Worm (Caenorhabditis elegans): Measurements from ENCODE around the gene C27D8.2.

- TF ChIP-seq unc-130 (tag; optimal IDR thresholded peaks at IDR 0.05) (no peak), nhr-237 (tag; optimal IDR thresholded peaks at IDR 0.05) (no peak), nhr-12 (tag; optimal IDR thresholded peaks at IDR 0.05) (no peak), ama-1 (optimal IDR thresholded peaks at IDR 0.05) (no peak)
Observed at ce11 chrIV:12717531-12717930, 6.5 kb downstream of the C27D8.2 start, which contains the start of gene C27D8.1.
